Worm (Caenorhabditis elegans) whole organism, mixed stage, embryonic: ENCODE results near the gene F46H5.5.

Source experiments
- M03D4.4 ChIP-seq: sonication (generic microtip); optimal IDR thresholded peaks from 2 replicates; lab custom pipeline; 2017; ENCODE audit warnings: mild to moderate bottlenecking, missing genetic modification characterization, missing compliant biosample characterization
- blmp-1 ChIP-seq: fragments of 150-350 bp; optimal IDR thresholded peaks from 2 replicates; lab custom pipeline; 2014; ENCODE audit warnings: missing biosample characterization, missing genetic modification characterization
- ceh-39 ChIP-seq: fragments of 150-350 bp; optimal IDR thresholded peaks from 2 replicates; lab custom pipeline; 2014; ENCODE audit warnings: missing biosample characterization, missing genetic modification characterization
- ceh-83 ChIP-seq: fragments of 200-800 bp; sonication (Bioruptor generic); optimal IDR thresholded peaks from 2 replicates; lab custom pipeline; 2018; ENCODE audit warnings: mild to moderate bottlenecking, missing genetic modification characterization, missing compliant biosample characterization
- ces-1 ChIP-seq: fragments of 150-350 bp; optimal IDR thresholded peaks from 2 replicates; lab custom pipeline; 2014; ENCODE audit warnings: missing biosample characterization, missing genetic modification reagents, missing genetic modification characterization
- cnd-1 ChIP-seq: fragments of 200-800 bp; sonication (Bioruptor generic); optimal IDR thresholded peaks from 2 replicates; lab custom pipeline; 2018; ENCODE audit warnings: mild to moderate bottlenecking, missing genetic modification characterization, missing compliant biosample characterization
- elt-1 ChIP-seq: sonication (generic microtip); optimal IDR thresholded peaks from 2 replicates; lab custom pipeline; 2017; ENCODE audit warnings: missing genetic modification characterization, mild to moderate bottlenecking, missing compliant biosample characterization, antibody characterized with exemption, moderate library complexity, borderline replicate concordance; ENCODE audit not compliant: insufficient read depth
- elt-3 ChIP-seq: fragments of 150-350 bp; optimal IDR thresholded peaks from 2 replicates; lab custom pipeline; 2014; ENCODE audit warnings: missing biosample characterization, missing genetic modification characterization
- flh-1 ChIP-seq: fragments of 200-800 bp; sonication (Bioruptor generic); optimal IDR thresholded peaks from 2 replicates; lab custom pipeline; 2018; ENCODE audit warnings: mild to moderate bottlenecking, missing genetic modification characterization, moderate library complexity, missing compliant biosample characterization
- ham-2 ChIP-seq: fragments of 200-800 bp; sonication (Bioruptor generic); optimal IDR thresholded peaks from 2 replicates; lab custom pipeline; 2018; ENCODE audit warnings: mild to moderate bottlenecking, missing genetic modification characterization, missing compliant biosample characterization
- hlh-1 ChIP-seq: fragments of 150-350 bp; optimal IDR thresholded peaks from 2 replicates; lab custom pipeline; 2014; ENCODE audit warnings: missing biosample characterization, missing genetic modification reagents, missing genetic modification characterization
- lin-13 ChIP-seq: fragments of 150-350 bp; optimal IDR thresholded peaks from 2 replicates; lab custom pipeline; 2014; ENCODE audit warnings: missing biosample characterization, missing genetic modification characterization
- lin-32 ChIP-seq: fragments of 200-800 bp; sonication (Bioruptor generic); optimal IDR thresholded peaks from 2 replicates; lab custom pipeline; 2018; ENCODE audit warnings: mild to moderate bottlenecking, missing genetic modification characterization, missing compliant biosample characterization
- lsy-2 ChIP-seq: fragments of 150-350 bp; optimal IDR thresholded peaks from 2 replicates; lab custom pipeline; 2014; ENCODE audit warnings: missing biosample characterization, missing genetic modification characterization
- mep-1 ChIP-seq: fragments of 150-350 bp; optimal IDR thresholded peaks from 2 replicates; lab custom pipeline; 2017; ENCODE audit warnings: missing biosample characterization, missing genetic modification reagents, missing genetic modification characterization, inconsistent platforms
- mls-2 ChIP-seq: sonication (generic microtip); optimal IDR thresholded peaks from 2 replicates; lab custom pipeline; 2016; ENCODE audit warnings: mild to moderate bottlenecking, missing genetic modification characterization, moderate library complexity, missing compliant biosample characterization
- nhr-12 ChIP-seq: fragments of 150-350 bp; optimal IDR thresholded peaks from 2 replicates; lab custom pipeline; 2014; ENCODE audit warnings: missing biosample characterization, missing genetic modification characterization
- nhr-2 ChIP-seq: fragments of 150-350 bp; optimal IDR thresholded peaks from 2 replicates; lab custom pipeline; 2014; ENCODE audit warnings: missing biosample characterization, missing genetic modification characterization
- nhr-237 ChIP-seq: fragments of 150-350 bp; optimal IDR thresholded peaks from 2 replicates; lab custom pipeline; 2014; ENCODE audit warnings: missing biosample characterization, missing genetic modification characterization
- nhr-28 ChIP-seq: fragments of 150-350 bp; optimal IDR thresholded peaks from 2 replicates; lab custom pipeline; 2014; ENCODE audit warnings: missing biosample characterization, missing genetic modification characterization
- pha-4 ChIP-seq: fragments of 150-350 bp; optimal IDR thresholded peaks from 2 replicates; lab custom pipeline; 2018; ENCODE audit warnings: missing biosample characterization, missing genetic modification reagents, missing genetic modification characterization
- snpc-4 ChIP-seq: fragments of 150-350 bp; optimal IDR thresholded peaks from 2 replicates; lab custom pipeline; 2014; ENCODE audit warnings: missing biosample characterization, missing genetic modification characterization
- sptf-1 ChIP-seq: sonication (generic microtip); optimal IDR thresholded peaks from 2 replicates; lab custom pipeline; 2017; ENCODE audit warnings: mild to moderate bottlenecking, missing genetic modification characterization, moderate library complexity, missing compliant biosample characterization
- tbx-8 ChIP-seq: fragments of 200-800 bp; sonication (Bioruptor generic); optimal IDR thresholded peaks from 2 replicates; lab custom pipeline; 2018; ENCODE audit warnings: mild to moderate bottlenecking, missing genetic modification characterization, moderate library complexity, missing compliant biosample characterization
- unc-39 ChIP-seq: fragments of 150-350 bp; optimal IDR thresholded peaks from 2 replicates; lab custom pipeline; 2014; ENCODE audit warnings: missing biosample characterization, missing genetic modification characterization
- unc-62 ChIP-seq: fragments of 150-350 bp; optimal IDR thresholded peaks from 2 replicates; lab custom pipeline; 2014; ENCODE audit warnings: missing biosample characterization, missing genetic modification reagents, missing genetic modification characterization
- zip-8 ChIP-seq: fragments of 150-350 bp; optimal IDR thresholded peaks from 2 replicates; lab custom pipeline; 2014; ENCODE audit warnings: missing biosample characterization, missing genetic modification characterization
- ztf-11 ChIP-seq: fragments of 150-350 bp; optimal IDR thresholded peaks from 2 replicates; lab custom pipeline; 2014; ENCODE audit warnings: missing biosample characterization, missing genetic modification characterization

The F46H5.5 gene

DNA sequence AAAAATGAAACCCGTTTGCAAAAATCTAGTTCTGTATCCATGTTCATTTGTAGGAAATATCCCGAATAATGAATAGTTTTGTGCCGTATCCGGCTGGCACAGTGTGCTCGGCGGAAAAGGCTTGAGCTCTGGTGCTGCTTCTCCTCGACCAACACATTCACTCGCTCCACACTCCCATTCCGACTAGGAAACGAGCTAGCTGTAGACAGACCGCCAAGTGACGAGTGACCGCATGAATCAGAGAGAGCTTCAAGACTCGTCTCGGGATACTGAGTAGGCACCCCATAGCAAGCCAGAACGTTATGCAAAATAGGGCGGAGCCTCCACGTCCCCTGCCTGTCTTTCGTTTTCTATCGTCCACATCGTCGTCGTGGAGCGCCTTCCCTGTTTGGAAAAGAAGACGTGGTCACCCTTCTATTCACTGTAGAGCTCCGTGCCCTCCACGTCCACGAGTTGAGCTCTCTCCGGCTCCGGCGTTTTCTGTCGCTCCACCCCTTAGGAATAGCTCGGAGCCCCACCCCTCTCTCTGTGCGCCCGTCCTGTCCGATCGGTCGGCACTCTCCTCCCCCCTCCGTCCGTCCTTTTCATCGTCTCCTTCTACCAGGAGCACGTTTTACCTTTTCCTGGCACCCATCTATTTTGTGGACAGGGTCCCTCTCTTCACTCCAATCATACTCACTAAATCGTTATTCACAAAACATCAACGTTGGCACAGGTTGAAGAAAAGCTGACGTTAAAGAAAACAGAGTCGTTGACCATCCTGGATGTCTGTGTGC lies 38.9 kb downstream of the F46H5.5 start, which contains the start of gene syd-9:
Gene syd-9, plus strand, starts transcription at position 394 of the 776 bp plus-strand sequence.
- peak; percentile 49 for TF ChIP-seq mls-2
- TF ChIP-seq unc-39 (tag; lab: Kevin White, UChicago) = no peak
- TF ChIP-seq sptf-1 = peak; percentile 32

- TF ChIP-seq ceh-39 (tag; lab: Kevin White, UChicago) (no peak), nhr-2 (tag; lab: Kevin White, UChicago) (no peak), flh-1 (no peak), cnd-1 (tag; lab: Kevin White, UChicago) (no peak), tbx-8 (no peak), nhr-12 (no peak), unc-62 (GFP tag; lab: Kevin White, UChicago) (no peak), nhr-237 (no peak)
These were observed 45.4 kb downstream of the F46H5.5 start, which contains the start of gene spp-22 for ce11 chrX:7211405-7211804. Gene spp-22, plus strand, starts transcription at chrX:7211705.

ce11 chrX:7210467-7211107 lies 46.2 kb downstream of the F46H5.5 start:
- no peak for TF ChIP-seq nhr-12
- peak; percentile 41 for TF ChIP-seq hlh-1 (tag; lab: Kevin White, UChicago)

DNA sequence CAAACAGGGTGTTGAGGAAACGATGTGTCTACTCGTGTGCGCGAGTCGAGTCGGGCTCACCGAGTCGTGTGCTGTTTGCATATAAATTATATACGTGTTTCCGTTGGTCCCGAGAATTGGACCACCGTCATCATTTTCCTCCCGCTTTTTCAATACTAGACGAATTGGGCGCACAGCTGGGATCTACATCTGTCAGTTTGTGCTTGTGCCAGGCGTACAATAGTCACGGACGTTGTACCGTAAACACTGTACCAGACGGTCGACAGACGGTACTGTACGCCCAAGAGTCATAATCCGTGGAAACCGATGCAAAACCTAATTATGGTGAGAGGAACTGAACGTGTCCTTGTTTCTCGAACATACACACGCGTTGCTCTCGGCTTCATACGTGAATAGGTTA lies 47.6 kb downstream of the F46H5.5 start:
- peak; percentile 30 for TF ChIP-seq ces-1 (GFP tag; lab: Kevin White, UChicago)
- TF ChIP-seq sptf-1 = no peak
- TF ChIP-seq pha-4 = no peak
- TF ChIP-seq nhr-28 (tag; lab: Kevin White, UChicago) = no peak
- TF ChIP-seq lsy-2 = no peak
- TF ChIP-seq cnd-1 (tag; lab: Kevin White, UChicago) = peak; percentile 87
- TF ChIP-seq nhr-237 = no peak
- TF ChIP-seq nhr-12 = no peak
- TF ChIP-seq ztf-11 (tag; lab: Kevin White, UChicago) = no peak
- peak; percentile 80 for TF ChIP-seq lin-32 (GFP tag; lab: Kevin White, UChicago)
- TF ChIP-seq mep-1 (tag; lab: Kevin White, UChicago) = no peak
- TF ChIP-seq elt-1 = no peak

ce11 chrX:7206419-7206818 lies 50.4 kb downstream of the F46H5.5 start, which contains the start of gene ZK867.2:
Gene ZK867.2, plus strand, starts transcription at chrX:7206719.
- TF ChIP-seq ceh-39 (tag; lab: Kevin White, UChicago) = no peak
- TF ChIP-seq ceh-83 = no peak
- no peak for TF ChIP-seq nhr-237
- TF ChIP-seq lin-13 (tag; lab: Kevin White, UChicago) = no peak
- TF ChIP-seq ham-2 = no peak
- TF ChIP-seq zip-8 (tag; lab: Kevin White, UChicago) = no peak
- TF ChIP-seq unc-39 (tag; lab: Kevin White, UChicago) = no peak
- no peak for TF ChIP-seq elt-3 (tag; lab: Kevin White, UChicago)
- no peak for TF ChIP-seq blmp-1 (tag; lab: Kevin White, UChicago)
- no peak for TF ChIP-seq ztf-11 (tag; lab: Kevin White, UChicago)
- TF ChIP-seq ces-1 (GFP tag; lab: Kevin White, UChicago) = no peak
- no peak for TF ChIP-seq M03D4.4 (tag; lab: Kevin White, UChicago)
- TF ChIP-seq snpc-4 (tag; lab: Kevin White, UChicago) = no peak
